Fruit fly (Drosophila melanogaster) whole organism: Measurements from ENCODE around the gene CG9743.

Source experiments
- CG8478 ChIP-seq: fragments of >200 bp; optimal IDR thresholded peaks from 2 replicates; lab custom pipeline; 2018; ENCODE audit warnings: inconsistent platforms
- Dll ChIP-seq: fragments of >200 bp; optimal IDR thresholded peaks from 2 replicates; lab custom pipeline; 2017
- EcR ChIP-seq, 2 experiments: fragments of >200 bp; optimal IDR thresholded peaks; 2 replicates each; lab custom pipeline; 2017; ENCODE audit warnings: missing biosample characterization in 2 of 2, missing genetic modification characterization in 2 of 2, missing genetic modification reagents in 2 of 2
- pan ChIP-seq: fragments of >200 bp; optimal IDR thresholded peaks from 2 replicates; lab custom pipeline; 2017
- psq ChIP-seq: fragments of >200 bp; optimal IDR thresholded peaks from 2 replicates; lab custom pipeline; 2017
- usp ChIP-seq: fragments of >200 bp; optimal IDR thresholded peaks from 2 replicates; lab custom pipeline; 2017; ENCODE audit warnings: missing biosample characterization, missing genetic modification characterization, mixed read lengths

CG9743 gene

DNA sequence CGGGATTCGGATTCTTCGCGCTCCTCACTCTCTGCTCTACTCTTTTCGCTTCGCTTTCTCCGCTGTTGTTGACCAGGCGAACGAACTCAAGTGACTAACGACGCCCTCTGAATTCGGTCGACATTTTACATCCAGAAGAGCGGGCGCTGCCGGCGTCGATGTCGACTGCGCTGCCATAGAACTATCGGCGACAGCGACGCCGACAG, at the start of gene CG9743:
CG9743 (minus strand) TSS at position 101 of the 206 bp plus-strand sequence.
- no peak for TF ChIP-seq CG8478

DNA sequence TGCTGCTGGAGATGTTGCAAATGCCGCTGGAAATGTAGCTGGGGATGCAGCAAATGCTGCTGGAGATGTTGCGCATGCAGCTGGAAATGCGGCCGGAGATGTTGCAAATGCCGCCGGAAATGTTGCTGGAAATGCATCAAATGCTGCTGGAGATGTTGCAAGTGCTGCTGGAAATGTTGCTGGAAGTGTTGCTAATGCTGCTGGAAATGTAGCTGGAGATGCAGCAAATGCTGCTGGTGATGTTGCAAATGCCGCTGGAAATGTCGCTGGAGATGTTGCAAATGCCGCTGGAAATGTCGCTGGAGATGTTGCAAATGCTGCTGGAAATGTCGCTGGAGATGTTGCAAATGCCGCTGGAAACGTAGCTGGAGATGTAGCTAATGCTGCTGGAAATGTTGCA, 49.5 kb upstream of the CG9743 start:
- TF ChIP-seq CG8478 (no peak), psq (lab: Kevin White, UChicago) (no peak)

DNA sequence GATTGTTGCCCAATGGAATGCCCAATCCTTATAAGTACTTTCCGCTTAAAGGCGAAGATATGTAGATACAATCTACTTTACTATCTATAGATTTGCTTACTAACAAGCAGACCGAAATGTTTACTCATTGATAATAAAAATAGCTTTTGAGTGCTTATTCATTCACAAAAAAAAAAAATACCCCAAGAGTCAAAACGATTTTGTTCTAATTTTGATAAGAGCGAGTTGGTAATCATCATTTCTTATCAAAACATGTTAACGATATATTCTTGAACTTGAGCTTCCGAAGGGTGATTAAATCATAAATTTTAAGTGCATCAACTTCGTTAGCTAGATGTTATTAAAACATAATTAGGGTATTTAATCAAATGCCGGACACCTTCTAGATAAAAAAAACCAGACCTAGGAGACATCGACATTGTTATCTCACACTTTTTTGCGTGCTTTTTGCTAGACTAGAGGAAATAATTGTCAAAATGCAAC, 47.7 kb upstream of the CG9743 start, which contains the start of gene CG9682:
CG9682 (plus strand) TSS at position 433 of the 483 bp plus-strand sequence.
- TF ChIP-seq EcR (GFP tag; optimal IDR thresholded peaks at IDR 0.05; lab: Kevin White, UChicago) (no peak), psq (lab: Kevin White, UChicago) (no peak), pan (lab: Kevin White, UChicago) (no peak)

DNA sequence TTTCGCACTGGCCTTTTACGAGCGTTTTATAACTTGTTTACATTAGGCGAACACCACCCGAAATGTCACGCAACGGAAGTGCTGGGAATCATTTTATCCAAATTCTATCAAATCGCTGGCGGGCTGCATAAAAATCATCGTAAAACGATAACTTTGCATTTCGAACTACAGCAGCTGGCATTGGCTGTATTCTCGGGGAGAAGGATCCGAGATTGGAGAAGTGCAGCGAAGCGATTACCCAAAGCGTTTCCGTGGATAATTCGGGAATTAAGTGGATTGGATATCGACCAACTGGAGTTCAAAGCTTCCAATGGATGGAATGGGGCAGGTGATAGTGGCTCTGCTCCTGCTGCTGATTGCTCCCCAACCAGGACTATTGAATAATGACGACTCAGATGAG, 46.5 kb upstream of the CG9743 start, which contains the start of gene CG34299:
CG34299 (plus strand) TSS at position 301 of the 400 bp plus-strand sequence.
- TF ChIP-seq CG8478 (no peak), EcR (GFP tag; optimal IDR thresholded peaks at IDR 0.05; lab: Kevin White, UChicago) (no peak), usp (GFP tag; lab: Kevin White, UChicago) (no peak), pan (lab: Kevin White, UChicago) (no peak), Dll (no peak)

DNA sequence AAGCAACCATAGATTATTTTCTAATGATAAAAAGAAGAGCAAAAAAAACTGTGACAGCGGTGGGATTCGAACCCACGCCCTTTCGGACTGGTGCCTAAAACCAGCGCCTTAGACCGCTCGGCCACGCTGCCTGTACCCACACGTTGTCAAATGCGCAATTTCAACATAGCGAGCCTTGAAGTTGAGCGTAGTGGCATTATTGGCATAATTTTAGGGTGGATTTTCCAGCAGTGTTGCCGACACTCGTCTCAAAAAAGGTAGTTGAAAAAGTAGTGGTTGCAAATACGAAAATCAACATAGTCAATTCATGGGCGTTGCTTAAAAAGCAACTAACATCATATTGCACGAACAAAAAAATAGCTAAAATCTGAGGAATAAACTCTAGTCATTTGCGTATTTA, 45.8 kb upstream of the CG9743 start:
- TF ChIP-seq EcR (GFP tag; optimal IDR thresholded peaks at IDR 0.05; lab: Kevin White, UChicago): no peak
- TF ChIP-seq psq (lab: Kevin White, UChicago): no peak
- no peak for TF ChIP-seq usp (GFP tag; lab: Kevin White, UChicago)
- TF ChIP-seq pan (lab: Kevin White, UChicago): no peak
- no peak for TF ChIP-seq CG8478
- no peak for TF ChIP-seq Dll

DNA sequence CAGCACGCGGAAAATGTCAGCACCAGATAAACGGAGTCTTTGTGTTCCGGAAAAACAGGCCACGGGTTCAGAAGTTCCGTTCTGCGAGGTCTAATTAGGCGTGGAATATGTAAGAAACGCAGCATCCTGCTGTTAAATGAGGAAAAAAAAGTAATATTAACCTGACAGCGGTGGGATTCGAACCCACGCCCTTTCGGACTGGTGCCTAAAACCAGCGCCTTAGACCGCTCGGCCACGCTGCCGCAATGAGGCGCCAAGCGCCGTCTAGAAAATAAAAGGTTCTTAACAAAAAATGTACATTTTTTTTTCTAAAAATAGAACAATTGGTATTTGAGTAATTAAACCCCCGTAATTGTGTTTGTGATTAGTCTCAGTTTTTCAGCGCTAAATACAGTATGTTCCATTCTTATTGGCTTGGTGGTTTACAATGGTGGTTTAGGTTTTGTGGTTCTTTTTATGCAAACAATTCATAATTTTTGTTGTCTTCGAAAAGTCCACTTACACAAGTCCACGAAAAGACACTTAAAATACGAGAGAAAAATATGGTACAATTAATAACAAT, 45.1 kb upstream of the CG9743 start:
- TF ChIP-seq usp (GFP tag; lab: Kevin White, UChicago): no peak
- no peak for TF ChIP-seq Dll
- no peak for TF ChIP-seq psq (lab: Kevin White, UChicago)
- no peak for TF ChIP-seq pan (lab: Kevin White, UChicago)
- TF ChIP-seq CG8478: no peak
- no peak for TF ChIP-seq EcR (GFP tag; optimal IDR thresholded peaks at IDR 0.05; lab: Kevin White, UChicago)

DNA sequence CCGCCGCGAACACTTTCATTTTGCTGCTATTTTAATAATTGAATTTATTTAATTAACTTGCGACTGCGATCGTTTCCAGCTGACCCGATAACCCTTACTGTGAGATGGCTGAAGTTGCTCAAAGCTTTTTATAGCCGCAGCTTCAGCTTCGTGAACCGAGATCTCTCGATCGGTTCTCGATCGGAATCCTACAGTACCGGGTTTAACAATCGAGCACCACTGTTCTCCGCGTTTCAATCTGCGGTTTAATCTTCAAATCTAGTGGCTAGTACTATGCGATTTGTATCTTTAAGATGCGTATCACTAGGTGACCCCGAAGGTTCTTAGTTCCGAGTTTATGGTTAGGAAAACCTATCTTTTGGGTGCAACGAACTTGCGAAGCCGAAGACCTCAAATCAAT, 43.8 kb upstream of the CG9743 start, which contains the start of gene CG9733:
CG9733 (minus strand) TSS at position 101 of the 400 bp plus-strand sequence.
- TF ChIP-seq usp (GFP tag; lab: Kevin White, UChicago) (no peak), psq (lab: Kevin White, UChicago) (no peak), EcR (GFP tag; optimal IDR thresholded peaks at IDR 0.05; lab: Kevin White, UChicago) (no peak), CG8478 (no peak), pan (lab: Kevin White, UChicago) (no peak), Dll (no peak)

DNA sequence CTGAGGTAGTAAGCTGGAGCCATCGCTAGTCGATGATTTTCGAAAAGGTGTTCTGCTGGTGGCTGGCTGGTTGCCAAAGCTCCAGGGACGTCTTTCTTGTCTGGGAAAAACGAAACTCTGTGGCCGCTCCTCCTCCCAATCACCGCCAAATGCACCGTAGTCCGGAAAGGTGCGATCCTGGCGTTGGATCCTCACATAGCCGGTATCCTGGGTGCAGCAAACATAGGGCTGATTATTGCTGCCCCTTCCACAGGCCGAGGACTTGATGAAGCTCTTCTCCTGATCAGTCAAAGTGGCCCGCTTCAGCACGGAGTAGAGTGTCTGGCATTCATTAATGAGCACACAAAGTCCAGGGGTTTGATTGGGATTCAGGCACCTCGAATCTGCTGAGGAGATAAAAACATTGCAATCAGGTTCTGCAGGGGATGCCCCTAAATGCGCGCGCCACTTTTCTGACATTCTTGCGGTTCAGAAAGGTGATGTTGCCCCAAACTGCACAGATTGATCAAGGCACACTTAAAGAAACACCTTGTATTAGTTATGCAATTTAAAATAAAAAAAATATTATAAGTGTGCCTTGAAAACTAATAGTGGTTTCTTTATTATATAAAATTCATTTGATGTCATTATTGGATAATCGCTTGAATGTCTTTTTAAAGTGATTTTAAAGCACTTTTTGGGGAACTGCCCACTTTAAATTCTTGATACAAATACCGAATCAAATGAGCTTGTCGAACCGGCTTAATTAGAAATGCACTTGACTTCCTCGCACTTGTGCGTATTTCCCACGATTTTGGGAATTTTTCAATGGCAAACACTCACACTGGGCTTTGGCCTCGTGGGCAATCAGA, 43.2 kb upstream of the CG9743 start:
- TF ChIP-seq Dll (no peak), usp (GFP tag; lab: Kevin White, UChicago) (no peak), EcR (GFP tag; optimal IDR thresholded peaks at IDR 0.05; lab: Kevin White, UChicago) (no peak), pan (lab: Kevin White, UChicago) (no peak), CG8478 (no peak), psq (lab: Kevin White, UChicago) (no peak)

DNA sequence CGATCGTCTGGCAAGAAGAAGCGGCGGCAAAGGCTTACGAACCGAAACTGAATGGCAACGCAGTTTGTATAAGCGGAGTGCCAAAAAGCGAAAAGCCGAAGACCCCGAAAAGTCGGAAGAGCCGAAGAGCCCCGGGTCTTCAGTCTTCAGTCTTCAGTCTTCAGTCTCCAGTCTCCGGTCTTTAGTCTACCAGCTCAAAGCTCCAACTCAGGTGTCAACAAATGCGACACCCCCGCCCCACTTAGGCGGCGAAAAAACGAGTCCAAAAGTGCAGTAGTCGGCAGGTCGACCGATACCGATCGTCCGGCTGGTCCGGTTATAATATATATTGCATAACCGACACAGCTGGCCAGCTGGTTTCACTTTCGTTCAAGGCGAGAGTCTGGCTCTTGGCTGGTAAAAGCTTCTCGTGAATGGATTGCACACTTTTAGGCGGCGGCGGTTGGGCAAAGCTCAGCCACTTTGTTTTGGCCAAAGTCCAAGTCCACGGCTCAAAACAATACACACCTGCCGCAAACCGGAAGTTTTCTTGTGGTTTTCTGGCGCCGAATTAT, 40.5 kb upstream of the CG9743 start, which contains the start of gene CG9737:
CG9737 (minus strand) TSS at position 51 of the 554 bp plus-strand sequence.
- TF ChIP-seq CG8478: no peak
- no peak for TF ChIP-seq Dll

DNA sequence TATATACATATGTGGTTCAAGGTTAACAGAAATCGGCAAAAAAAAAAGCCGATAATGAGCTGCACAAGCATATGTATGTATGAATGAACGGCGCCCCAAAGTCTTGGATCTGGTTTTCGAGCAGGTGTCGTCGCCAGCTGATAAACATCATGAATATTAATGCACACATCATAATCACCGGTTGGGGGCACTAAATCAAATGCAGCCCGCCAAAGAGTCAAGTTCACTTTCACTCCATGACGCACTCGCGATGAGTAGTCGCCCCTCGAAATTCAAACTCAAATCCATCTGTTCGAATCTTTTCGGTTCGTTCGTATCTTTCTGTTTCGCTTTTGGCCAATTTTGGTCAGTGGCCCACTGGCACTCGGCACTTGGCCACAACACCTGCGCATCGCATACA, 37.4 kb upstream of the CG9743 start:
- TF ChIP-seq usp (GFP tag; lab: Kevin White, UChicago) (no peak), EcR (GFP tag; optimal IDR thresholded peaks at IDR 0.05; lab: Kevin White, UChicago) (no peak)

DNA sequence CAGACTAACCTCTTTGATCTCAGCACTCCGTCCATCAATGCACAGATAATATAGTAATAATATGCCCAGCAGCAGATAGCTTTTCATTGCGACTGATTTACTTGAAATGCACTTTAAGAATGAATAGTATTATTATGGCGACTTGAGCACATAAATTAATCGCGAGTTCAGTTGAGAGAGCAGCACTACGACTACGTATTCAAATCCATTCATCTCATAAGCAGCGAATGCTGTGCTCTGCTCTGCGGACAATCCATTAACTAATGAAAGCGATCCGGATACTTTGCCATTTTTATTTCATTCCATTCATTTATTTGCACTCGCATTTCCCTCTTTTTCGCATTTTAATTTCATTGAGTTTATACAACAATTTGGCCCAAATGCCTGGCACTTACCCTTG, 34.8 kb upstream of the CG9743 start, which contains the start of gene CG43448:
CG43448 (minus strand) TSS at position 101 of the 400 bp plus-strand sequence.
- TF ChIP-seq EcR (GFP tag; optimal IDR thresholded peaks at IDR 0.05; lab: Kevin White, UChicago) (no peak), usp (GFP tag; lab: Kevin White, UChicago) (no peak), Dll (no peak), psq (lab: Kevin White, UChicago) (no peak), CG8478 (no peak), pan (lab: Kevin White, UChicago) (no peak)

DNA sequence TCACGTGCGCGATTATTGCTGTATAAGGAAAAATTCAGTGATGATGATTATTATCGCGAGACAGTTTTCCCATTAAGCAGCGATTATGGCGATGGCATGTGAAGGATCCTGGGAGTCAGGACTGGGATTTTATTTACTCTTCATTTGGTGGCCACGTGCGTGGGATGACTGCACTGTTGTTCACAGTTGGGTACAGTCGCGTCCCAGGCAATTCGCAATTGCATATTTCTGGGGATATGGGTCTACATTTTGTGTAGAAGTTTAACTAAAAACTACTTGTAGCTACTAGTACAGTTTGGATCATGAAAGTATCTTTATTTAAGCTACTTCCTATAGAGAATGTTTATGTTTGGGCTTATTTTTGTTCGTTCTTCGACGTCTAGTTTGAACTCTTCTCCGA, 34.2 kb upstream of the CG9743 start:
- TF ChIP-seq Dll: no peak
- TF ChIP-seq pan (lab: Kevin White, UChicago): no peak
- no peak for TF ChIP-seq usp (GFP tag; lab: Kevin White, UChicago)
- TF ChIP-seq psq (lab: Kevin White, UChicago): no peak
- TF ChIP-seq CG8478: no peak
- no peak for TF ChIP-seq EcR (GFP tag; optimal IDR thresholded peaks at IDR 0.05; lab: Kevin White, UChicago)

DNA sequence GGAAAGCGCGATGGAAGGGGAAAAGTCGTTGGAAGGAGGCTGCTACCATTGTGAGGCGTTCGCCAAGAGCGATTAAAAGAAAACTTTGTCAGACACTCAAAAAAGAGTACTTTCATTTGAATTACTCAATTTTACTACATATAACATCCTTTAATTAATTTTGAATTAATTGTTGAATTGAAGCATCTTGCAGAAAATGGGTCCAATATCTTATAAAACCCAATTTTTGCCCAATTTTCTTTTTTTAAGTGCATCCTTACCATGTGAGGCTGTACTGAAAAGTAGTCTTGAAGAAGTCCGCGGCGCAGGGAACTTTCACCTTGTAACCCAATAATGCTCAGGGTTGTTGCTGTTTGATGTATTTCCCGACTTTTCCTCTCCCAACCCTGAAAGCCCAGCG, 32.5 kb upstream of the CG9743 start:
- TF ChIP-seq psq (lab: Kevin White, UChicago) (no peak), CG8478 (no peak), EcR (GFP tag; optimal IDR thresholded peaks at IDR 0.05; lab: Kevin White, UChicago) (no peak), Dll (no peak), usp (GFP tag; lab: Kevin White, UChicago) (no peak), pan (lab: Kevin White, UChicago) (no peak)
